Fruit fly (Drosophila melanogaster): ENCODE measurements around the gene CG17672.
A peak's percentile ranks its signal among the peaks of the same experiment; 100 is the strongest.

The CG17672 gene

DNA sequence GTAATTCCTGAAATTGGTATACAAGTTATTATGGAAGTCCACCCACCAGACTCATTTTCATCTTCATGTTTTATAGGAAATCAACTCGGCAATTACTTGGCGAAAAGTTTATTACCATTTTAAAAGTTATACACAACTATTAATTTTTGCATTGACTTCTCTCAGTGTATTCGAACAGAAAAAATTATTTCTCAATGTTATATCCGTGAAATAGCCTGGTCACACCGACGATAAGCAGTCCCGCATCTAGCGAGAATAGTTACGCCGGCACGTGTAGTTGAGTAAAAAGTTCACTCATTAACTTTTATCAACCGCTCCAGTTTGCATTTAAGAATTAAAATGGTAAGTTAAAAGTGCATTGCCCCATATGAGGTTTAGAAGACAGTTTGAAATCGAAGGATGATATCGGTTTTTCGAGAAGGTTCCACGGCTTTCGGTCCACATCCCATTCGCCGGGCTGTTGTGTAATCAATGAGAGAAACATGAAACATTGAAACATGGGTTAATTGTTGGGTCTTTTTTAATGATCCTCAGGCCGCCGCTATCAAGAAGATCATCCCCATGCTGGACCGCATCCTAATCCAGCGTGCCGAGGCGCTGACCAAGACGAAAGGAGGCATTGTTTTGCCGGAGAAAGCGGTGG is 12.8 kb upstream of the CG17672 start, which contains the start of gene CG11267 (continued):
- peak; percentile 18 for TF ChIP-seq CG9437 (GFP tag; optimal IDR thresholded peaks at IDR 0.05)
- peak; percentile 70 for TF ChIP-seq C15 (GFP tag; IDR thresholded peaks at IDR 0.05)
- peak; percentile 77 for TF ChIP-seq CG18764 (GFP tag; optimal IDR thresholded peaks at IDR 0.05)
- no peak for TF ChIP-seq Lpt (GFP tag; optimal IDR thresholded peaks at IDR 0.05)
- TF ChIP-seq Nf-YA (GFP tag; IDR thresholded peaks at IDR 0.05), result peak; percentile 90
- TF ChIP-seq Stat92E (GFP tag; optimal IDR thresholded peaks at IDR 0.05), result no peak
- peak; percentile 76 for TF ChIP-seq D19B (GFP tag; optimal IDR thresholded peaks at IDR 0.05)
- peak; percentile 48 for TF ChIP-seq ash1 (GFP tag; optimal IDR thresholded peaks at IDR 0.05)
- TF ChIP-seq CG3726 (GFP tag; IDR thresholded peaks at IDR 0.05), result peak; percentile 86
- TF ChIP-seq sna (GFP tag; IDR thresholded peaks at IDR 0.05; ENCODE audit: partially characterized antibody), result no peak
- peak; percentile 72 for TF ChIP-seq kah (GFP tag; optimal IDR thresholded peaks at IDR 0.05)
- TF ChIP-seq ham (GFP tag; IDR thresholded peaks at IDR 0.05), result peak; percentile 57; the same call in 1 of the 2 replicates
- peak; percentile 77; the same call in 1 of the 2 replicates for TF ChIP-seq cas (GFP tag; IDR thresholded peaks at IDR 0.05)
- peak; percentile 31 for TF ChIP-seq CG4617 (GFP tag; optimal IDR thresholded peaks at IDR 0.05; ENCODE audit: borderline replicate concordance)
- TF ChIP-seq Rx (GFP tag; IDR thresholded peaks at IDR 0.05), result peak; percentile 91
- peak; percentile 79 for TF ChIP-seq CG14667 (GFP tag; IDR thresholded peaks at IDR 0.05)
- no peak for TF ChIP-seq Neu2 (GFP tag; optimal IDR thresholded peaks at IDR 0.05; ENCODE audit: borderline replicate concordance)
- peak; percentile 79 for TF ChIP-seq nerfin-1 (tag; optimal IDR thresholded peaks at IDR 0.05)
- TF ChIP-seq h (optimal IDR thresholded peaks at IDR 0.05), result no peak
- peak; percentile 79 for TF ChIP-seq rib (GFP tag; IDR thresholded peaks at IDR 0.05)
- peak; percentile 78 for TF ChIP-seq row (GFP tag; IDR thresholded peaks at IDR 0.05)
- TF ChIP-seq HLH4C (GFP tag; IDR thresholded peaks at IDR 0.05; ENCODE audit: partially characterized antibody), result peak; percentile 27; the same call in 1 of the 3 replicates
- TF ChIP-seq CG2129 (GFP tag; IDR thresholded peaks at IDR 0.05; ENCODE audit: partially characterized antibody), result no peak
- peak; percentile 77 for TF ChIP-seq CG6854 (GFP tag; optimal IDR thresholded peaks at IDR 0.05)
- TF ChIP-seq sisA (GFP tag; IDR thresholded peaks at IDR 0.05), result peak; percentile 93
- TF ChIP-seq Dad (GFP tag; optimal IDR thresholded peaks at IDR 0.05), result peak; percentile 39
- peak; percentile 87 for TF ChIP-seq B-H1 (GFP tag; IDR thresholded peaks at IDR 0.05)
- TF ChIP-seq ab (GFP tag; optimal IDR thresholded peaks at IDR 0.05), result peak; percentile 72
- peak; percentile 62 for TF ChIP-seq luna (GFP tag; optimal IDR thresholded peaks at IDR 0.05)
- peak; percentile 64 for TF ChIP-seq lbe (GFP tag; optimal IDR thresholded peaks at IDR 0.05)
- peak; percentile 12 for TF ChIP-seq Hmx (GFP tag; optimal IDR thresholded peaks at IDR 0.05)
- peak; percentile 72 for TF ChIP-seq CG12659 (GFP tag; optimal IDR thresholded peaks at IDR 0.05)
- TF ChIP-seq dan (GFP tag; IDR thresholded peaks at IDR 0.05), result no peak
- TF ChIP-seq Blimp-1 (GFP tag; optimal IDR thresholded peaks at IDR 0.05), result peak; percentile 78
- peak; percentile 52 for TF ChIP-seq Nf-YB (GFP tag; optimal IDR thresholded peaks at IDR 0.05)
- TF ChIP-seq MESR4 (GFP tag; optimal IDR thresholded peaks at IDR 0.05), result peak; percentile 53
- peak; percentile 92 for TF ChIP-seq CG5953 (GFP tag; IDR thresholded peaks at IDR 0.05)
- TF ChIP-seq tll (GFP tag; optimal IDR thresholded peaks at IDR 0.05), result no peak
- TF ChIP-seq CG2712 (tag; optimal IDR thresholded peaks at IDR 0.05), result peak; percentile 83
- TF ChIP-seq ATbp (GFP tag; optimal IDR thresholded peaks at IDR 0.05), result peak; percentile 74
- peak; percentile 79 for TF ChIP-seq CG12744 (GFP tag; optimal IDR thresholded peaks at IDR 0.05)
- TF ChIP-seq grau (tag; optimal IDR thresholded peaks at IDR 0.05), result peak; percentile 81
- peak; percentile 85 for TF ChIP-seq CG12071 (GFP tag; optimal IDR thresholded peaks at IDR 0.05)
- TF ChIP-seq CG4328 (GFP tag; optimal IDR thresholded peaks at IDR 0.05), result peak; percentile 86
- no peak for TF ChIP-seq pros (GFP tag; optimal IDR thresholded peaks at IDR 0.05)
- TF ChIP-seq CG3065 (GFP tag; optimal IDR thresholded peaks at IDR 0.05), result no peak
- TF ChIP-seq CG4854 (GFP tag; optimal IDR thresholded peaks at IDR 0.05), result peak; percentile 64
- TF ChIP-seq gce (GFP tag; IDR thresholded peaks at IDR 0.05), result peak; percentile 83; the same call in 2 of the 3 replicates
- peak; percentile 81 for TF ChIP-seq CG12219 (GFP tag; optimal IDR thresholded peaks at IDR 0.05)

Measured in whole organism, embryonic.